Worm (Caenorhabditis elegans) whole organism, midembryonic: Measurements from ENCODE around the gene ZK622.1.

Source experiments
- T22C8.4 ChIP-seq: fragments of 200-800 bp; sonication (Bioruptor generic); IDR thresholded peaks from 2 replicates; pipeline ENCODE4 v1.3.6; 2022; ENCODE audit warnings: missing genetic modification characterization, missing compliant biosample characterization
- flt-1 ChIP-seq: fragments of 200-800 bp; sonication (Bioruptor generic); IDR thresholded peaks from 2 replicates; pipeline ENCODE4 v1.3.6; 2022; ENCODE audit warnings: missing genetic modification characterization, missing compliant biosample characterization
- klf-2 ChIP-seq: fragments of 200-800 bp; sonication (Bioruptor generic); conservative IDR thresholded peaks from 2 replicates; pipeline ENCODE4 v1.3.6; 2022; ENCODE audit warnings: missing genetic modification reagents, missing genetic modification characterization, missing compliant biosample characterization
- med-1 ChIP-seq: sonication (generic microtip); optimal IDR thresholded peaks from 2 replicates; lab custom pipeline; 2017; ENCODE audit warnings: missing genetic modification characterization, mild to moderate bottlenecking, missing compliant biosample characterization, antibody characterized with exemption, missing genetic modification reagents; ENCODE audit not compliant: insufficient read depth
- ref-1 ChIP-seq: fragments of 200-800 bp; sonication (Bioruptor generic); conservative IDR thresholded peaks from 2 replicates; pipeline ENCODE4 v1.3.6; 2022; ENCODE audit warnings: missing genetic modification reagents, missing genetic modification characterization, missing compliant biosample characterization
- ztf-23 ChIP-seq: fragments of 200-800 bp; sonication (Bioruptor generic); IDR thresholded peaks from 2 replicates; pipeline ENCODE4 v1.3.6; 2022; ENCODE audit warnings: missing genetic modification reagents, missing genetic modification characterization, missing compliant biosample characterization
- ztf-29 ChIP-seq: fragments of 200-800 bp; sonication (Bioruptor generic); IDR thresholded peaks from 2 replicates; pipeline ENCODE4 v1.3.6; 2022; ENCODE audit warnings: missing genetic modification reagents, missing genetic modification characterization, missing compliant biosample characterization

DNA sequence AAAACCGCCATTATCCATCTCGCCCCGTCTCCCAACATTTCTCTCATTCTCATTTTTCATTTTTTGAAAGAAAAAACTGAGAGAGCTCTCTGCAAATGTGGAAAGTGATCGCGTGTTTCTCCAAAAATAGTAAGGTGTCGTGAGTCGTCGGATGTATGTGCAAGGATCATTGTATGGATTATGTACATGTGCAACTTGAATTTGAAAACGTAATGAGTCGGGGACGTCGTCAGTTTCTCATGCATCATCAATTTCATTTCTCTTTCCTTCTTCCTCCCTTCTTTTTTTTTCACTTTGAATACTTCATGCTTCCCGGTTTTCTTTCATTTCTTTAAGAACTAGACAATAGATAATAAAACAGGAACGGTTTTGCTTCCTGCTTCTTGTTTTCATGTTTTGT is 11.5 kb downstream of the ZK622.1 start:
- TF ChIP-seq ztf-23 (GFP tag; lab: Robert Waterston, UW) (no peak), ref-1 (no peak), klf-2 (GFP tag; lab: Robert Waterston, UW) (no peak), T22C8.4 (GFP tag; lab: Robert Waterston, UW) (no peak), flt-1 (GFP tag; lab: Robert Waterston, UW) (no peak), med-1 (GFP tag; lab: Kevin White, UChicago) (no peak), ztf-29 (GFP tag; lab: Robert Waterston, UW) (no peak)
